Worm (Caenorhabditis elegans) whole organism, late embryonic: Measurements from ENCODE around the gene srd-41.
A peak's percentile ranks its signal among the peaks of the same experiment; 100 is the strongest.

Experiments used
- K02D7.2 ChIP-seq: sonication (generic microtip); optimal IDR thresholded peaks from 2 replicates; lab custom pipeline; 2017; ENCODE audit warnings: mild to moderate bottlenecking, missing genetic modification characterization, missing compliant biosample characterization
- K09A11.1 ChIP-seq: sonication (generic microtip); optimal IDR thresholded peaks from 2 replicates; lab custom pipeline; 2017; ENCODE audit warnings: antibody characterized with exemption, mild to moderate bottlenecking, missing genetic modification characterization, missing compliant biosample characterization; ENCODE audit not compliant: insufficient read depth
- T23F11.4 ChIP-seq: fragments of 200-800 bp; sonication (Bioruptor generic); optimal IDR thresholded peaks from 2 replicates; lab custom pipeline; 2018; ENCODE audit warnings: mild to moderate bottlenecking, missing genetic modification characterization, missing compliant biosample characterization
- Y22D7AL.16 ChIP-seq: sonication (generic microtip); optimal IDR thresholded peaks from 2 replicates; lab custom pipeline; 2016; ENCODE audit warnings: missing genetic modification characterization, missing compliant biosample characterization
- ahr-1 ChIP-seq: sonication (generic microtip); optimal IDR thresholded peaks from 2 replicates; lab custom pipeline; 2016; ENCODE audit warnings: missing genetic modification characterization, missing compliant biosample characterization
- ama-1 ChIP-seq: fragments of 150-350 bp; optimal IDR thresholded peaks from 2 replicates; lab custom pipeline; 2014
- ceh-14 ChIP-seq: sonication (generic microtip); optimal IDR thresholded peaks from 2 replicates; lab custom pipeline; 2016; ENCODE audit warnings: missing genotype, missing genetic modification characterization, missing compliant biosample characterization
- ceh-19 ChIP-seq: fragments of 200-800 bp; sonication (Bioruptor generic); optimal IDR thresholded peaks from 2 replicates; lab custom pipeline; 2018; ENCODE audit warnings: mild to moderate bottlenecking, missing genetic modification characterization, missing compliant biosample characterization
- ceh-22 ChIP-seq: sonication (generic microtip); optimal IDR thresholded peaks from 2 replicates; lab custom pipeline; 2017; ENCODE audit warnings: missing biosample characterization, missing genetic modification characterization
- ceh-24 ChIP-seq: sonication (generic microtip); optimal IDR thresholded peaks from 2 replicates; lab custom pipeline; 2016; ENCODE audit warnings: mild to moderate bottlenecking, missing genetic modification characterization, missing compliant biosample characterization
- ceh-31 ChIP-seq: sonication (generic microtip); optimal IDR thresholded peaks from 2 replicates; lab custom pipeline; 2016; ENCODE audit warnings: missing genetic modification characterization, missing compliant biosample characterization
- ceh-34 ChIP-seq: sonication (generic microtip); optimal IDR thresholded peaks from 2 replicates; lab custom pipeline; 2016; ENCODE audit warnings: mild to moderate bottlenecking, missing genetic modification characterization, missing compliant biosample characterization
- ceh-45 ChIP-seq: fragments of 200-800 bp; sonication (Bioruptor generic); IDR thresholded peaks from 2 replicates; pipeline ENCODE4 v1.3.6; 2022; ENCODE audit warnings: missing genetic modification reagents, missing genetic modification characterization, missing compliant biosample characterization
- ceh-48 ChIP-seq: sonication (generic microtip); optimal IDR thresholded peaks from 2 replicates; lab custom pipeline; 2016; ENCODE audit warnings: missing genetic modification characterization, inconsistent platforms, missing compliant biosample characterization
- ceh-6 ChIP-seq: fragments of 200-800 bp; sonication (Bioruptor generic); optimal IDR thresholded peaks from 2 replicates; lab custom pipeline; 2018; ENCODE audit warnings: mild to moderate bottlenecking, missing genetic modification characterization, missing compliant biosample characterization
- ceh-9 ChIP-seq: sonication (generic microtip); optimal IDR thresholded peaks from 2 replicates; lab custom pipeline; 2016; ENCODE audit warnings: mild to moderate bottlenecking, missing genetic modification characterization, inconsistent platforms, missing compliant biosample characterization
- che-1 ChIP-seq: sonication (generic microtip); optimal IDR thresholded peaks from 2 replicates; lab custom pipeline; 2016; ENCODE audit warnings: mild to moderate bottlenecking, missing genetic modification characterization, missing compliant biosample characterization
- dmd-4 ChIP-seq: sonication (generic microtip); optimal IDR thresholded peaks from 2 replicates; lab custom pipeline; 2016; ENCODE audit warnings: borderline replicate concordance, missing genetic modification characterization, missing compliant biosample characterization
- dve-1 ChIP-seq: sonication (generic microtip); optimal IDR thresholded peaks from 2 replicates; lab custom pipeline; 2017; ENCODE audit warnings: antibody characterized with exemption, mild to moderate bottlenecking, missing genetic modification characterization, missing compliant biosample characterization
- elt-2 ChIP-seq: sonication (generic microtip); optimal IDR thresholded peaks from 2 replicates; lab custom pipeline; 2016; ENCODE audit warnings: missing genetic modification reagents, missing genetic modification characterization, missing compliant biosample characterization
- ets-4 ChIP-seq: sonication (generic microtip); optimal IDR thresholded peaks from 2 replicates; lab custom pipeline; 2016; ENCODE audit warnings: missing genetic modification characterization, missing compliant biosample characterization
- fax-1 ChIP-seq: sonication (generic microtip); optimal IDR thresholded peaks from 2 replicates; lab custom pipeline; 2016; ENCODE audit warnings: missing genotype, missing genetic modification characterization, missing compliant biosample characterization
- fkh-10 ChIP-seq: fragments of 150-350 bp; optimal IDR thresholded peaks from 2 replicates; lab custom pipeline; 2014; ENCODE audit warnings: missing biosample characterization, missing genetic modification reagents, missing genetic modification characterization
- fkh-6 ChIP-seq: sonication (generic microtip); optimal IDR thresholded peaks from 2 replicates; lab custom pipeline; 2016; ENCODE audit warnings: missing genetic modification characterization, missing compliant biosample characterization
- gmeb-2 ChIP-seq: sonication (generic microtip); optimal IDR thresholded peaks from 2 replicates; lab custom pipeline; 2016; ENCODE audit warnings: missing genetic modification characterization, inconsistent platforms, missing compliant biosample characterization
- hlh-13 ChIP-seq: fragments of 200-800 bp; sonication (Bioruptor generic); optimal IDR thresholded peaks from 2 replicates; lab custom pipeline; 2018; ENCODE audit warnings: mild to moderate bottlenecking, missing genetic modification characterization, missing compliant biosample characterization
- hlh-15 ChIP-seq: sonication (generic microtip); optimal IDR thresholded peaks from 2 replicates; lab custom pipeline; 2016; ENCODE audit warnings: missing genetic modification characterization, missing compliant biosample characterization
- lin-11 ChIP-seq: fragments of 200-800 bp; sonication (Bioruptor generic); optimal IDR thresholded peaks from 2 replicates; lab custom pipeline; 2018; ENCODE audit warnings: mild to moderate bottlenecking, missing genetic modification characterization, missing compliant biosample characterization
- madf-2 ChIP-seq: sonication (generic microtip); optimal IDR thresholded peaks from 2 replicates; lab custom pipeline; 2017; ENCODE audit warnings: missing genetic modification characterization, missing compliant biosample characterization
- mec-3 ChIP-seq: sonication (generic microtip); optimal IDR thresholded peaks from 2 replicates; lab custom pipeline; 2016; ENCODE audit warnings: borderline replicate concordance, missing genetic modification characterization, missing compliant biosample characterization
- nhr-232 ChIP-seq: sonication (generic microtip); optimal IDR thresholded peaks from 2 replicates; lab custom pipeline; 2016; ENCODE audit warnings: missing genetic modification characterization, missing compliant biosample characterization
- odd-2 ChIP-seq: sonication (generic microtip); optimal IDR thresholded peaks from 2 replicates; lab custom pipeline; 2017; ENCODE audit warnings: antibody characterized with exemption, mild to moderate bottlenecking, missing genetic modification characterization, missing compliant biosample characterization
- pax-1 ChIP-seq: fragments of 150-350 bp; optimal IDR thresholded peaks from 2 replicates; lab custom pipeline; 2014; ENCODE audit warnings: missing biosample characterization, missing genetic modification characterization
- pha-2 ChIP-seq: sonication (generic microtip); optimal IDR thresholded peaks from 2 replicates; lab custom pipeline; 2017; ENCODE audit warnings: mild to moderate bottlenecking, missing genetic modification characterization, missing compliant biosample characterization
- pros-1 ChIP-seq: fragments of 150-350 bp; optimal IDR thresholded peaks from 2 replicates; lab custom pipeline; 2014; ENCODE audit warnings: missing biosample characterization, missing genetic modification reagents, missing genetic modification characterization
- ref-2 ChIP-seq: sonication (generic microtip); optimal IDR thresholded peaks from 2 replicates; lab custom pipeline; 2016; ENCODE audit warnings: missing genetic modification characterization, missing compliant biosample characterization
- rnt-1 ChIP-seq: sonication (generic microtip); optimal IDR thresholded peaks from 2 replicates; lab custom pipeline; 2016; ENCODE audit warnings: missing genetic modification characterization, missing compliant biosample characterization
- sdc-2 ChIP-seq: sonication (generic microtip); optimal IDR thresholded peaks from 2 replicates; lab custom pipeline; 2016; ENCODE audit warnings: missing genotype, missing genetic modification characterization, missing compliant biosample characterization
- sox-2 ChIP-seq: fragments of 200-800 bp; sonication (Bioruptor generic); IDR thresholded peaks from 2 replicates; pipeline ENCODE4 v1.3.6; 2022; ENCODE audit warnings: missing genetic modification reagents, missing genetic modification characterization, missing compliant biosample characterization
- sox-4 ChIP-seq: sonication (generic microtip); optimal IDR thresholded peaks from 2 replicates; lab custom pipeline; 2017; ENCODE audit warnings: mild to moderate bottlenecking, missing genetic modification characterization, inconsistent platforms, missing compliant biosample characterization
- unc-42 ChIP-seq: sonication (generic microtip); optimal IDR thresholded peaks from 2 replicates; lab custom pipeline; 2016; ENCODE audit warnings: missing genotype, missing genetic modification characterization, missing compliant biosample characterization
- unc-55 ChIP-seq: sonication (generic microtip); optimal IDR thresholded peaks from 2 replicates; lab custom pipeline; 2017; ENCODE audit warnings: missing biosample characterization, missing genetic modification reagents, missing genetic modification characterization
- unc-86 ChIP-seq: sonication (generic microtip); optimal IDR thresholded peaks from 2 replicates; lab custom pipeline; 2016; ENCODE audit warnings: missing genetic modification characterization, missing compliant biosample characterization
- zip-5 ChIP-seq: sonication (generic microtip); optimal IDR thresholded peaks from 2 replicates; lab custom pipeline; 2016; ENCODE audit warnings: missing genetic modification characterization, missing compliant biosample characterization

srd-41 gene

DNA sequence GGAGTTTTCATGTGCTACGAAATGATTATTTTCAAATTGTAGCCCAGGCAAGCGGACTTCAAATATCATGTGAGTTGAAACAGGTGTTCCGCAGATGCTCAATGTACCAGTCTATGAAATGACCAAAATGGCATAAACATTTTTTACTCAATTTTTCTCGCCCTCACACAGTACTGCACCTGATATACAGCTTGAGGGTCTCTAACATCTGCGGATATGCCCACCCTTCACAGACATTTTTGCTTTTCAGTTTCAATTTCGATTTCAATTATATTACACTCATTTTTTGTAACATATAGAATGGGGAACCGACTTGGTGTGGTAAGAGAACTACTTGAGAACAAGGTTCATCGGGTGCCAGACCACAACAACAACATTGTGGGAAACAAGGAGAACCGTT is 20.2 kb downstream of the srd-41 start, which contains the start of gene F42F12.11:
Gene F42F12.11, plus strand, starts transcription at position 301 of the 400 bp plus-strand sequence.
- TF ChIP-seq dve-1 (tag; lab: Kevin White, UChicago), result no peak
- TF ChIP-seq pha-2, result no peak
- TF ChIP-seq ceh-22 (tag; lab: Kevin White, UChicago), result no peak
- TF ChIP-seq ceh-19 (GFP tag; lab: Kevin White, UChicago), result no peak
- no peak for TF ChIP-seq ceh-48 (tag; lab: Kevin White, UChicago)
- no peak for TF ChIP-seq unc-42
- TF ChIP-seq ceh-14, result no peak
- TF ChIP-seq rnt-1 (tag; lab: Kevin White, UChicago), result no peak
- TF ChIP-seq ama-1 (lab: Kevin White, UChicago), result no peak
- TF ChIP-seq pros-1 (tag; lab: Kevin White, UChicago), result no peak
- no peak for TF ChIP-seq T23F11.4 (GFP tag; lab: Kevin White, UChicago)
- TF ChIP-seq unc-55 (GFP tag; lab: Kevin White, UChicago), result no peak
- TF ChIP-seq fkh-10, result no peak
- no peak for TF ChIP-seq unc-86 (tag; lab: Kevin White, UChicago)

DNA sequence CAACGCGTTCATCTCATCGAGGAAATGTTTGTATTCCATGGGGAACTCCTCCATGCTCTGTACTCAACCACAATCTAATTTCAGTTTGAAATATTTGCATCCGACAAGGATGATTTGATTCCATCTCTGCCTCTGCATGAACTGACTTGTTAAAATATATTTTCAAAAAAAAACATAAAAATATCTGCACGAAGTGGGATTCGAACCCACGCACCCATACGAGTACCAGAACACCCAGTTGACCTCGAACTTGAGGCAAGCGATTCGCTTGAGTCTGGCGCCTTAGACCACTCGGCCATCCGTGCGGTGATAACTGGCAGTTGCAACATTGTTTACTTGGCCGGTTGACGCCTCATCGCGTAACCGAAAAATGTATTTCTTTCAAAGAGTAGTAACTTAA is 21.3 kb downstream of the srd-41 start:
- TF ChIP-seq ceh-6 (GFP tag; lab: Kevin White, UChicago) (peak; percentile 31), pax-1 (no peak), ceh-9 (no peak), che-1 (tag; lab: Kevin White, UChicago) (peak; percentile 30), unc-55 (GFP tag; lab: Kevin White, UChicago) (no peak), elt-2 (tag; lab: Kevin White, UChicago) (peak; percentile 25), nhr-232 (tag; lab: Kevin White, UChicago) (peak; percentile 36), ceh-45 (GFP tag; lab: Robert Waterston, UW) (no peak), Y22D7AL.16 (tag; lab: Kevin White, UChicago) (no peak), ref-2 (tag; lab: Kevin White, UChicago) (no peak), hlh-15 (tag; lab: Kevin White, UChicago) (no peak), lin-11 (tag; lab: Kevin White, UChicago) (no peak), ceh-14 (peak; percentile 3), sdc-2 (tag; lab: Kevin White, UChicago) (peak; percentile 63), fax-1 (tag; lab: Kevin White, UChicago) (no peak), ceh-22 (tag; lab: Kevin White, UChicago) (no peak)

DNA sequence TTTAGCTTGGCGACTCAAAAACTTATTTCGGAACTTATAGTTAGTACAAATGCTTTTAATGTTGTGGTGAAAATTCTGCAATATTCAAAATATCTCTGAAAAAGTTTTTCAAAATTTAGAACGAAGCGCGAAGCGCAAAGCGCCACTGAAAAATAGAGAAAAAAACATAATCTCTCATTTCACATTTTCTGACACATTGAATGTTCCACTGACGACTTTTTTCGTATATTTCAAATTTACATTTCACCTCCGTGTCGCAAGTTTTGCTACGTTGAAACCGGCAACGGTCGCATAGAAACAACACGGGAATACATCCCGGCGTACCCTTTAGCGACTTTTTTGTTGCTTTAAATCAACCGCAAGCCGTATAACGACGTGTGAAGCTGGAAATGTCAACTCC is 21.8 kb downstream of the srd-41 start, which contains the start of gene F42F12.14:
Gene F42F12.14, plus strand, starts transcription at position 301 of the 400 bp plus-strand sequence.
- TF ChIP-seq ceh-24 (no peak), nhr-232 (tag; lab: Kevin White, UChicago) (no peak), ets-4 (tag; lab: Kevin White, UChicago) (no peak), hlh-15 (tag; lab: Kevin White, UChicago) (no peak), hlh-13 (GFP tag; lab: Kevin White, UChicago) (no peak), fax-1 (tag; lab: Kevin White, UChicago) (no peak), K02D7.2 (tag; lab: Kevin White, UChicago) (no peak), sox-4 (tag; lab: Kevin White, UChicago) (no peak)

DNA sequence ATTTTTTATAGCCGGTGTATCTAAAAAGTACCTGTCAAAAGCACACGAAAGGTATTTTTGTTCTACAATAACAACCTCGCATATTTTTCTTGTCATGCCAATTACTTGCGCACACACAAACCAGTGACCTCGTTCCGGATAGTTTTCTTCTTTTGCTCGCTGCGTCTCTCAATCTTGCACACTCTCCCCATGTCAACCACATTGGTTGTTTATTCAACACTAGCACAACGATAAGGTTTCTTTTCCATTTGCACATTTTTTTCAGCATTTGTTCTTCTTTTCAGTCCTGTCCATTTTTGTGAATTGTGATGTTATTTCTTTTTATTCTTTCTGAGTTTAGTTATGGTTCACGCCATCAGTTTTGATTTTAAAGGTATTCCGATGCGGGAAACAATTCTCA is 23.7 kb downstream of the srd-41 start, which contains the start of gene F42F12.3:
Gene F42F12.3, plus strand, starts transcription at position 372 of the 400 bp plus-strand sequence.
- TF ChIP-seq gmeb-2 (tag; lab: Kevin White, UChicago) (no peak), K09A11.1 (tag; lab: Kevin White, UChicago) (no peak), ceh-45 (GFP tag; lab: Robert Waterston, UW) (no peak), sox-2 (no peak), ceh-31 (tag; lab: Kevin White, UChicago) (no peak), che-1 (tag; lab: Kevin White, UChicago) (no peak), unc-42 (no peak), madf-2 (tag; lab: Kevin White, UChicago) (no peak), dmd-4 (tag; lab: Kevin White, UChicago) (no peak), fkh-6 (tag; lab: Kevin White, UChicago) (no peak), ceh-34 (tag; lab: Kevin White, UChicago) (no peak), ets-4 (tag; lab: Kevin White, UChicago) (no peak), odd-2 (tag; lab: Kevin White, UChicago) (no peak), mec-3 (tag; lab: Kevin White, UChicago) (no peak), K02D7.2 (tag; lab: Kevin White, UChicago) (no peak), ahr-1 (tag; lab: Kevin White, UChicago) (no peak), zip-5 (tag; lab: Kevin White, UChicago) (no peak)
